Fruit fly (Drosophila melanogaster) whole organism, wandering third instar larva: Measurements from ENCODE around the gene TORIP.

ENCODE experiments used
- CrebA ChIP-seq: fragments of 200-800 bp; sonication (Bioruptor generic); optimal IDR thresholded peaks from 2 replicates; lab custom pipeline; 2016; ENCODE audit warnings: missing biosample characterization, mild to moderate bottlenecking, missing genetic modification characterization, borderline replicate concordance
- Dif ChIP-seq: fragments of 200-275, 200-300 bp; sonication (Bioruptor generic); optimal IDR thresholded peaks from 2 replicates; lab custom pipeline; 2018; ENCODE audit warnings: missing biosample characterization, missing genetic modification characterization; ENCODE audit not compliant: partially characterized antibody
- HLH106 ChIP-seq: fragments of 200-800 bp; optimal IDR thresholded peaks from 3 replicates; lab custom pipeline; 2019; ENCODE audit warnings: missing biosample characterization, mild to moderate bottlenecking, missing genetic modification characterization, moderate library complexity
- Jra ChIP-seq: sonication (Bioruptor generic); optimal IDR thresholded peaks from 2 replicates; lab custom pipeline; 2016; ENCODE audit warnings: missing biosample characterization, missing genetic modification characterization
- OdsH ChIP-seq: fragments of 200-800 bp; sonication (Bioruptor generic); optimal IDR thresholded peaks from 2 replicates; lab custom pipeline; 2016; ENCODE audit warnings: missing biosample characterization, mild to moderate bottlenecking, missing genetic modification characterization
- Rel ChIP-seq, 2 experiments: fragments of 200-800 bp; sonication (Bioruptor generic) in 1 of 2; optimal IDR thresholded peaks; 2 replicates in 1 of 2; 3 replicates in 1 of 2; lab custom pipeline; 2016 to 2019; ENCODE audit warnings: mild to moderate bottlenecking in 2 of 2, missing biosample characterization in 2 of 2, missing genetic modification characterization in 2 of 2, moderate library complexity in 1 of 2
- Vsx2 ChIP-seq: fragments of 200-300, 225-300 bp; sonication (Bioruptor generic); optimal IDR thresholded peaks from 2 replicates; lab custom pipeline; 2018; ENCODE audit warnings: missing biosample characterization, missing genetic modification characterization; ENCODE audit not compliant: partially characterized antibody
- brk ChIP-seq: fragments of 200-800 bp; sonication (Bioruptor generic); optimal IDR thresholded peaks from 2 replicates; lab custom pipeline; 2016; ENCODE audit warnings: missing biosample characterization, mild to moderate bottlenecking, missing genetic modification characterization
- jim ChIP-seq: fragments of 175-275, 200-325 bp; sonication (Bioruptor generic); optimal IDR thresholded peaks from 2 replicates; lab custom pipeline; 2016; ENCODE audit warnings: missing biosample characterization, mild to moderate bottlenecking, missing genetic modification characterization
- lola ChIP-seq: fragments of >200 bp; optimal IDR thresholded peaks from 2 replicates; lab custom pipeline; 2017; ENCODE audit warnings: missing biosample characterization, missing genetic modification characterization
- sv ChIP-seq: fragments of 200-800 bp; sonication (Bioruptor generic); optimal IDR thresholded peaks from 3 replicates; lab custom pipeline; 2016; ENCODE audit warnings: missing biosample characterization, missing genetic modification characterization
- usp ChIP-seq: fragments of >200 bp; optimal IDR thresholded peaks from 2 replicates; lab custom pipeline; 2017; ENCODE audit warnings: missing biosample characterization, missing genetic modification characterization

dm6 chr3L:19845907-19846301 lies 41.0 kb upstream of the TORIP start:
- TF ChIP-seq CrebA (GFP tag; lab: Kevin White, UChicago) (no peak), Jra (GFP tag; lab: Kevin White, UChicago) (no peak), OdsH (no peak), Vsx2 (no peak), HLH106 (tag; lab: Kevin White, UChicago) (no peak), jim (GFP tag; lab: Kevin White, UChicago) (no peak), sv (GFP tag; lab: Kevin White, UChicago) (no peak), brk (GFP tag; lab: Kevin White, UChicago) (no peak), Dif (GFP tag; lab: Kevin White, UChicago) (no peak), Rel (GFP tag; optimal IDR thresholded peaks at IDR 0.05; lab: Kevin White, UChicago) (no peak), Rel (tag; optimal IDR thresholded peaks at IDR 0.05; lab: Kevin White, UChicago) (peak; percentile 35), usp (GFP tag; lab: Kevin White, UChicago) (no peak), lola (GFP tag; lab: Kevin White, UChicago) (no peak)
